Worm (Caenorhabditis elegans): Measurements from ENCODE around the gene Y116A8C.37.

The Y116A8C.37 gene

ce11 chrIV:17108200-17108599, 22.7 kb downstream of the Y116A8C.37 start:
- no peak for TF ChIP-seq elt-3 (tag; optimal IDR thresholded peaks at IDR 0.05)
- no peak for TF ChIP-seq mab-5 (tag; optimal IDR thresholded peaks at IDR 0.05)
- peak; percentile 30 for TF ChIP-seq ceh-83 (GFP tag; optimal IDR thresholded peaks at IDR 0.05)
- no peak for TF ChIP-seq drap-1 (GFP tag; optimal IDR thresholded peaks at IDR 0.05)
- TF ChIP-seq nhr-28 (tag; optimal IDR thresholded peaks at IDR 0.05) = no peak
- TF ChIP-seq zip-8 (tag; optimal IDR thresholded peaks at IDR 0.05) = no peak
- TF ChIP-seq ham-2 (GFP tag; optimal IDR thresholded peaks at IDR 0.05) = no peak
- TF ChIP-seq cnd-1 (tag; optimal IDR thresholded peaks at IDR 0.05) = peak; percentile 64
- no peak for TF ChIP-seq sptf-1 (tag; optimal IDR thresholded peaks at IDR 0.05)

- TF ChIP-seq ces-1 (GFP tag; optimal IDR thresholded peaks at IDR 0.05) (no peak), ceh-43 (GFP tag; optimal IDR thresholded peaks at IDR 0.05) (no peak), nhr-12 (tag; optimal IDR thresholded peaks at IDR 0.05) (no peak), nhr-76 (tag; optimal IDR thresholded peaks at IDR 0.05) (no peak), hlh-1 (tag; optimal IDR thresholded peaks at IDR 0.05) (no peak), sem-2 (GFP tag; optimal IDR thresholded peaks at IDR 0.05) (no peak), elt-3 (tag; optimal IDR thresholded peaks at IDR 0.05) (no peak), nhr-28 (tag; optimal IDR thresholded peaks at IDR 0.05) (no peak), ceh-39 (tag; optimal IDR thresholded peaks at IDR 0.05) (no peak), snpc-4 (tag; optimal IDR thresholded peaks at IDR 0.05) (no peak), unc-120 (tag; optimal IDR thresholded peaks at IDR 0.05; ENCODE audit: poor library complexity, severe bottlenecking) (no peak), unc-62 (GFP tag; optimal IDR thresholded peaks at IDR 0.05) (no peak), ztf-11 (tag; optimal IDR thresholded peaks at IDR 0.05) (no peak), bed-3 (GFP tag; optimal IDR thresholded peaks at IDR 0.05) (no peak), cnd-1 (tag; optimal IDR thresholded peaks at IDR 0.05) (no peak), mep-1 (tag; optimal IDR thresholded peaks at IDR 0.05) (no peak), blmp-1 (tag; optimal IDR thresholded peaks at IDR 0.05) (no peak)
Observed at ce11 chrIV:17105578-17105977, 25.4 kb downstream of the Y116A8C.37 start.

- TF ChIP-seq ceh-43 (GFP tag; optimal IDR thresholded peaks at IDR 0.05) (no peak), unc-120 (tag; optimal IDR thresholded peaks at IDR 0.05; ENCODE audit: poor library complexity, severe bottlenecking) (no peak), sptf-1 (tag; optimal IDR thresholded peaks at IDR 0.05) (no peak), bed-3 (GFP tag; optimal IDR thresholded peaks at IDR 0.05) (no peak), snpc-4 (tag; optimal IDR thresholded peaks at IDR 0.05) (no peak), tbx-8 (GFP tag; optimal IDR thresholded peaks at IDR 0.05) (no peak), lin-13 (tag; optimal IDR thresholded peaks at IDR 0.05) (no peak), lsy-2 (tag; optimal IDR thresholded peaks at IDR 0.05) (no peak), unc-62 (GFP tag; optimal IDR thresholded peaks at IDR 0.05) (no peak)
Observed at ce11 chrIV:17104157-17104872, 26.6 kb downstream of the Y116A8C.37 start.

ce11 chrIV:17103615-17104014, 27.3 kb downstream of the Y116A8C.37 start, which contains the start of gene Y116A8C.30:
Gene Y116A8C.30 (minus strand): TSS chrIV:17103715.
- TF ChIP-seq nhr-2 (tag; optimal IDR thresholded peaks at IDR 0.05) (peak; percentile 22), ceh-43 (GFP tag; optimal IDR thresholded peaks at IDR 0.05) (no peak)

DNA sequence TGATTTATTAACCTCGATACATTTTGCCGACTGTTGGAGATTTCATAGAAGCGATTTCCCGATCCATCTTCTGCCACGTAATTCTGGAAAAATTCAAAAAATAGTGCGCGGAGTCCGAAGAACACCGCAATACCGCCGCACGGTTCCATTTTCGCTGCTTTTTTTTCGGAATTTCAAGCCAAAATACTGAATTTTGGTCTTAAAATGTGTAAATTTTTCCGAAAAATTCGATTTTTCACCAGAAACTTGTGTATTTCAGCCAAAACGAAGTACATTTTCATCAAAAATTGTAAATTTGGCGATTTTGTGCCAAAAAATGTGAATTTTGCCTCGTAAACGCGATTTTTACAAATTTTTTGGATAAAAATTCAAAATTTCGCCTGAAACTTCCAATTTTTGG, 27.8 kb downstream of the Y116A8C.37 start:
- TF ChIP-seq ceh-83 (GFP tag; optimal IDR thresholded peaks at IDR 0.05) (no peak), ces-1 (GFP tag; optimal IDR thresholded peaks at IDR 0.05) (no peak), pha-4 (tag; optimal IDR thresholded peaks at IDR 0.05) (no peak), mab-5 (tag; optimal IDR thresholded peaks at IDR 0.05) (no peak), ceh-43 (GFP tag; optimal IDR thresholded peaks at IDR 0.05) (no peak), blmp-1 (tag; optimal IDR thresholded peaks at IDR 0.05) (no peak), sptf-1 (tag; optimal IDR thresholded peaks at IDR 0.05) (no peak), lin-13 (tag; optimal IDR thresholded peaks at IDR 0.05) (no peak), snpc-4 (tag; optimal IDR thresholded peaks at IDR 0.05) (no peak), elt-3 (tag; optimal IDR thresholded peaks at IDR 0.05) (no peak), unc-120 (tag; optimal IDR thresholded peaks at IDR 0.05; ENCODE audit: poor library complexity, severe bottlenecking) (no peak), nhr-237 (tag; optimal IDR thresholded peaks at IDR 0.05) (no peak), drap-1 (GFP tag; optimal IDR thresholded peaks at IDR 0.05) (no peak)
